Fruit fly (Drosophila melanogaster): ENCODE measurements around the gene CG1958.

DNA sequence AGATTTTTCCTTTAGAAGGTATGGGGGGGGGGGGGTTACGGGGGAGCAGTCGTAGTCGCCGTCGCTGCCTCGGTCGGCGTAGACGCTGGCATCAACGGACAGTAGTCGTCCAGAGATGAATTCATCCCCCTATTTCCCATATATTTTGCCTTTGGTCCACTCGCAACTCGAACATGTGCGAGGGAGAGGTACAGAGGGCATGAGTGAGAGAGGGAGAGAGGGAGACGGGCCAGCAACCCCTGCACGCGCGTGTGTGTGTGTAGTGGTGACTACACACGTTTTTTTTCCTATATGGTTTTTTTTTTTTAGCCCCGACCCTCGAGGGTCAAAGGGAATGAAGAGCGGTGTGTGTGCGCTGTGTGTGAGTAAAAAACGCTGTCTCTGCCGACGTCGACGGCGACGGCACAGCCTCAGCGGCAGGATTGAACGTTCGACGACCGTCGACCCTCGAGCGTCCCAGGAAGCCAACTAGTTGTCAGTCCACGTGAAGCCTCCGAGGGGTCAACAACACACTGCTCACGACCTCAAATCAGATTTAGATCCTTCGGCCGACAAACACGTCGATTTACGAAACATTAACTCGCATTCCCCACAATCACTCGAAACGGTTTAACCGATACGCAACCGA is 40.6 kb upstream of the CG1958 start:
- TF ChIP-seq CG17806 (tag; optimal IDR thresholded peaks at IDR 0.05) (no peak), CG32121 (GFP tag; IDR thresholded peaks at IDR 0.05) (no peak)
